Fruit fly (Drosophila melanogaster) whole organism, adult: ENCODE data around the gene CG1792.

Source experiments
- CG11617 ChIP-seq: fragments of 200-800 bp; sonication (Bioruptor generic); optimal IDR thresholded peaks from 2 replicates; lab custom pipeline; 2017; ENCODE audit warnings: mild to moderate bottlenecking, missing biosample characterization, missing genetic modification reagents, missing genetic modification characterization
- CG12768 ChIP-seq: fragments of 200-800 bp; sonication (Bioruptor generic); optimal IDR thresholded peaks from 2 replicates; lab custom pipeline; 2017; ENCODE audit warnings: missing biosample characterization, missing genetic modification characterization, mild to moderate bottlenecking, moderate library complexity, missing genetic modification reagents
- CG14711 ChIP-seq: fragments of 200-800 bp; sonication (Bioruptor generic); optimal IDR thresholded peaks from 2 replicates; lab custom pipeline; 2018; ENCODE audit warnings: missing biosample characterization, mild to moderate bottlenecking, missing genetic modification characterization, moderate library complexity
- CG1620 ChIP-seq: fragments of 200-800 bp; sonication (Bioruptor generic); optimal IDR thresholded peaks from 2 replicates; lab custom pipeline; 2016; ENCODE audit warnings: missing biosample characterization, missing genetic modification characterization
- CG33017 ChIP-seq: fragments of 200-800 bp; sonication (Bioruptor generic); optimal IDR thresholded peaks from 2 replicates; lab custom pipeline; 2018; ENCODE audit warnings: missing biosample characterization, mild to moderate bottlenecking, missing genetic modification characterization, moderate library complexity
- CG5204 ChIP-seq: fragments of 200-800 bp; sonication (Bioruptor generic); optimal IDR thresholded peaks from 2 replicates; lab custom pipeline; 2016; ENCODE audit warnings: missing biosample characterization, missing genetic modification characterization
- CG7045 ChIP-seq: fragments of 200-800 bp; sonication (Bioruptor generic); optimal IDR thresholded peaks from 2 replicates; lab custom pipeline; 2017; ENCODE audit warnings: missing biosample characterization, mild to moderate bottlenecking, missing genetic modification characterization
- CG7101 ChIP-seq: fragments of 200-800 bp; sonication (Bioruptor generic); optimal IDR thresholded peaks from 2 replicates; lab custom pipeline; 2018; ENCODE audit warnings: missing biosample characterization, mild to moderate bottlenecking, missing genetic modification characterization, moderate library complexity
- Clk ChIP-seq: fragments of 200-800 bp; sonication (Bioruptor generic); optimal IDR thresholded peaks from 2 replicates; lab custom pipeline; 2017; ENCODE audit warnings: missing biosample characterization, missing genetic modification characterization
- Crg-1 ChIP-seq: fragments of 200-800 bp; sonication (Bioruptor generic); optimal IDR thresholded peaks from 2 replicates; lab custom pipeline; 2016; ENCODE audit warnings: missing biosample characterization, missing genetic modification characterization
- Hr96 ChIP-seq: fragments of 200-800 bp; sonication (Bioruptor generic); optimal IDR thresholded peaks from 2 replicates; lab custom pipeline; 2016; ENCODE audit warnings: missing biosample characterization, missing genetic modification characterization
- Mnt ChIP-seq: fragments of 200-800 bp; sonication (Bioruptor generic); optimal IDR thresholded peaks from 2 replicates; lab custom pipeline; 2016; ENCODE audit warnings: missing biosample characterization, mild to moderate bottlenecking, missing genetic modification characterization
- bab1 ChIP-seq: fragments of 200-800 bp; sonication (Bioruptor generic); optimal IDR thresholded peaks from 3 replicates; lab custom pipeline; 2019; ENCODE audit warnings: missing biosample characterization, mild to moderate bottlenecking, missing genetic modification characterization, moderate library complexity
- cic ChIP-seq: fragments of 200-800 bp; sonication (Bioruptor generic); optimal IDR thresholded peaks from 2 replicates; lab custom pipeline; 2017; ENCODE audit warnings: missing biosample characterization, mild to moderate bottlenecking, missing genetic modification characterization, moderate library complexity
- cnc ChIP-seq, 2 experiments: fragments of >200 bp; optimal IDR thresholded peaks; 2 replicates each; lab custom pipeline; 2017
- kay ChIP-seq: fragments of 200-800 bp; sonication (Bioruptor generic); peaks from one replicate; lab custom pipeline; 2016; ENCODE audit warnings: missing biosample characterization, missing genetic modification characterization, borderline replicate concordance
- ovo ChIP-seq: fragments of 200-800 bp; sonication (Bioruptor generic); optimal IDR thresholded peaks from 2 replicates; lab custom pipeline; 2016; ENCODE audit warnings: missing biosample characterization, missing genetic modification characterization
- pad ChIP-seq: fragments of 200-800 bp; sonication (Bioruptor generic); optimal IDR thresholded peaks from 3 replicates; lab custom pipeline; 2017; ENCODE audit warnings: missing biosample characterization, missing genetic modification characterization, mild to moderate bottlenecking, moderate library complexity, missing genetic modification reagents
- tj ChIP-seq: fragments of 200-800 bp; sonication (Bioruptor generic); optimal IDR thresholded peaks from 3 replicates; lab custom pipeline; 2017; ENCODE audit warnings: missing biosample characterization, mild to moderate bottlenecking, missing genetic modification characterization, moderate library complexity
- toe ChIP-seq: fragments of 200-800 bp; sonication (Bioruptor generic); optimal IDR thresholded peaks from 2 replicates; lab custom pipeline; 2016; ENCODE audit warnings: missing biosample characterization, missing genetic modification characterization

CG1792 gene

DNA sequence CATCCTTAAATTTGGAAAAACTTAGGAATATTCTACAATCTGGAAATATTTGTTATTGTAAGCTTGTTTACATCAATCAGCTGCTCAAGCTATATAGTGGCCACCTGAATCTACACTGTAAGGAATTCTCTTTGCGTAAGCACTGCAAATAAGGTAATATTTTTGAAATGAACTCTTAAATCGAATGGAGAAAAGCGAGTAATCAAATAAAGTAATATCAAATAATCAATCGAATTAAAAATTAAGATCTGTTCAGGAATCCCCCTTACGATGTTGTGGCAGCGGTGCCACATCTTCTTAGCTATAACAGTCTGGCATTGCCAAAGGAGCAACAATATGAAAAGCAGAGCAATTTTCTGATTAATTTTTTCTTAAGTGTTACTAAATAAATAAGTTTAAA, at the start of gene CG1792, which contains the start of gene Mnat9:
Gene CG1792 (plus strand): TSS at position 303 of the 400 bp plus-strand sequence.
Gene Mnat9 (minus strand): TSS at position 160 of the 400 bp plus-strand sequence.
- TF ChIP-seq CG5204 (GFP tag; lab: Kevin White, UChicago): peak; percentile 97
- peak; percentile 97 for TF ChIP-seq Crg-1
- peak; percentile 95 for TF ChIP-seq Hr96 (GFP tag; lab: Kevin White, UChicago)
- no peak for TF ChIP-seq cnc (optimal IDR thresholded peaks at IDR 0.05; lab: Kevin White, UChicago)
- peak; percentile 80 for TF ChIP-seq cic (GFP tag; lab: Kevin White, UChicago)
- peak; percentile 87 for TF ChIP-seq tj (GFP tag; lab: Kevin White, UChicago)
- peak; percentile 98 for TF ChIP-seq CG12768 (GFP tag; lab: Kevin White, UChicago)
- peak; percentile 97 for TF ChIP-seq CG33017 (tag; lab: Kevin White, UChicago)
- TF ChIP-seq toe (GFP tag; lab: Kevin White, UChicago): peak; percentile 98
- peak; percentile 99 for TF ChIP-seq CG1620 (GFP tag; lab: Kevin White, UChicago)
- TF ChIP-seq bab1 (GFP tag; lab: Kevin White, UChicago): peak; percentile 99
- peak; percentile 98 for TF ChIP-seq CG7045
- peak; percentile 98 for TF ChIP-seq CG7101 (tag; lab: Kevin White, UChicago)
- TF ChIP-seq Clk (GFP tag; lab: Kevin White, UChicago): peak; percentile 95
- peak; percentile 88 for TF ChIP-seq Mnt (GFP tag; lab: Kevin White, UChicago)
- TF ChIP-seq ovo (GFP tag; lab: Kevin White, UChicago): peak; percentile 87
- peak; percentile 88 for TF ChIP-seq pad (GFP tag; lab: Kevin White, UChicago)
- peak; percentile 97 for TF ChIP-seq CG11617
- TF ChIP-seq CG14711 (tag; lab: Kevin White, UChicago): peak; percentile 97
- TF ChIP-seq kay (GFP tag; lab: Kevin White, UChicago): no peak

DNA sequence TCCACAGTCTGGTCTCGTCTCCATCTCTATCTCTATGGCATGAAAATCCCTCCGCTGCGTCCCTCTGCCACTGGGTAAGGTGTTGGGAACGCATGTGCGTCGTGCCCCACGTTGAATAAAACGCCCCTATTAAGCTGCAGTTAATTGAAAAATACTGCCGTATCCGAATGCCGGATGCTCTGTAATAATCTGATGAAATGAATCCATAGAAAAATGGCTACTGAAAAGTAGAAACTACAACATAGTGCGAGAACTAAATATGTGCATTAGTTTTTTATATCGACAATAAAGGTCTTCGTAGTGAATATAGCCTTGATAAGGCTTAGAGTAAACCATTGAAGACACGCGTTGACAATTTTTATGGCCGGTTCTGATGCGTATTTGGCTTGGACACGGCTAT, 49.4 kb upstream of the CG1792 start:
- TF ChIP-seq CG12768 (GFP tag; lab: Kevin White, UChicago): no peak

dm6 chr3R:31571885-31572292, 44.2 kb upstream of the CG1792 start, which contains the start of gene gammaCOP:
gammaCOP (plus strand) TSS chr3R:31572143.
- TF ChIP-seq CG14711 (tag; lab: Kevin White, UChicago) (peak; percentile 44), toe (GFP tag; lab: Kevin White, UChicago) (no peak), Hr96 (GFP tag; lab: Kevin White, UChicago) (peak; percentile 43), bab1 (GFP tag; lab: Kevin White, UChicago) (peak; percentile 44)

- TF ChIP-seq CG7101 (tag; lab: Kevin White, UChicago) (no peak), bab1 (GFP tag; lab: Kevin White, UChicago) (no peak), Crg-1 (no peak), CG7045 (no peak), ovo (GFP tag; lab: Kevin White, UChicago) (no peak), tj (GFP tag; lab: Kevin White, UChicago) (no peak), Hr96 (GFP tag; lab: Kevin White, UChicago) (no peak)
These were observed 38.8 kb upstream of the CG1792 start for dm6 chr3R:31577351-31577750.

DNA sequence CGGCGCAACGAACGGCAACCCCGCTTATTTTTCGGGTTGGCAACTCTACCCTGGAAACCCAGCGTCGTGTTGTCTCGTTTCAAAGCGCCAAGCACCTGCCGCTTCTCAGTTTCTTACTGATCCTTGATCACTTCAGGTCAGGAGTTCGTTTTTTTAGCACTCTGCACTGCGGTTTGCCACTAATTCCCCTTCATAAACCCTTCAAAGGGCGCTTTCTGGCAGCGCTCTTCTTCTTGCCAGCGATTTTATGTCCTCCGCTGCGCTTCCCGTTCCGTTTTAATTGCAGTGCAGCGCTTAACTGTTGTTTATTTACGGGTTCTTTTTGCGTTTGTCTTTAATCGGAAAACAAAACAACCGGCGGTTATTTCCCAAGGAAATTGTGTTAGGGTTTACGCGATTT, 36.1 kb upstream of the CG1792 start:
- TF ChIP-seq Crg-1 (no peak), ovo (GFP tag; lab: Kevin White, UChicago) (no peak), CG5204 (GFP tag; lab: Kevin White, UChicago) (no peak), Hr96 (GFP tag; lab: Kevin White, UChicago) (no peak), bab1 (GFP tag; lab: Kevin White, UChicago) (no peak), CG14711 (tag; lab: Kevin White, UChicago) (peak; percentile 88)

dm6 chr3R:31580586-31580994, 35.5 kb upstream of the CG1792 start, which contains the start of the genes pygo and rod:
pygo (minus strand) TSS chr3R:31580699.
rod (plus strand) TSS chr3R:31580951.
- no peak for TF ChIP-seq Mnt (GFP tag; lab: Kevin White, UChicago)
- no peak for TF ChIP-seq Crg-1
- TF ChIP-seq CG14711 (tag; lab: Kevin White, UChicago): peak; percentile 41
- TF ChIP-seq Clk (GFP tag; lab: Kevin White, UChicago): no peak
- peak; percentile 42 for TF ChIP-seq bab1 (GFP tag; lab: Kevin White, UChicago)

DNA sequence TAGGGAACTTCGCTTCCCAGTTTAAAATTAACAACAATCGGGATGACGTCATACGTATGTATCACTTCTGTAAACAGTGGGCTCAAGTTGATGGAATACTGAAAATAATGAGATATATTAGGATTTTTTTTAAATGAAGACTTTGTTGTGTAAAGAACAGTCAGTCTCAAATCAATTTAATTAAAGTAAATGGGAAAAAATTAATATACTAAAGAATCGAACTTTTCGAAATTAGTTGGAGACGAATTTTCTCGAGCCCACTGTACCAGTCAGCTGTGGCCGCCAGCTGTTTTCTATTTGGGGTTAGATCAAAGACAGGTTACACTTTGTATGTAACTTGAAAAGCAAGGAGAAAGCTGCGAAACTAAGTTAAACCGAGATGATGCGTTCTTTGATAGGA, 27.7 kb upstream of the CG1792 start, which contains the start of gene CG1635:
Gene CG1635 (plus strand): TSS at position 300 of the 400 bp plus-strand sequence.
- TF ChIP-seq CG12768 (GFP tag; lab: Kevin White, UChicago) (peak; percentile 100), cic (GFP tag; lab: Kevin White, UChicago) (peak; percentile 83), bab1 (GFP tag; lab: Kevin White, UChicago) (peak; percentile 100), CG1620 (GFP tag; lab: Kevin White, UChicago) (peak; percentile 98), CG7045 (peak; percentile 99), Clk (GFP tag; lab: Kevin White, UChicago) (peak; percentile 99), Mnt (GFP tag; lab: Kevin White, UChicago) (peak; percentile 98), CG7101 (tag; lab: Kevin White, UChicago) (peak; percentile 100), CG11617 (peak; percentile 100), CG14711 (tag; lab: Kevin White, UChicago) (peak; percentile 99), cnc (optimal IDR thresholded peaks at IDR 0.05; lab: Kevin White, UChicago) (no peak), CG5204 (GFP tag; lab: Kevin White, UChicago) (peak; percentile 99), toe (GFP tag; lab: Kevin White, UChicago) (peak; percentile 97), Crg-1 (peak; percentile 98), CG33017 (tag; lab: Kevin White, UChicago) (peak; percentile 100), tj (GFP tag; lab: Kevin White, UChicago) (peak; percentile 94), kay (GFP tag; lab: Kevin White, UChicago) (peak; percentile 100), Hr96 (GFP tag; lab: Kevin White, UChicago) (peak; percentile 98), pad (GFP tag; lab: Kevin White, UChicago) (peak; percentile 95), ovo (GFP tag; lab: Kevin White, UChicago) (peak; percentile 97)
